Fruit fly (Drosophila melanogaster): ENCODE results near the gene Pkcdelta.

The Pkcdelta gene

DNA sequence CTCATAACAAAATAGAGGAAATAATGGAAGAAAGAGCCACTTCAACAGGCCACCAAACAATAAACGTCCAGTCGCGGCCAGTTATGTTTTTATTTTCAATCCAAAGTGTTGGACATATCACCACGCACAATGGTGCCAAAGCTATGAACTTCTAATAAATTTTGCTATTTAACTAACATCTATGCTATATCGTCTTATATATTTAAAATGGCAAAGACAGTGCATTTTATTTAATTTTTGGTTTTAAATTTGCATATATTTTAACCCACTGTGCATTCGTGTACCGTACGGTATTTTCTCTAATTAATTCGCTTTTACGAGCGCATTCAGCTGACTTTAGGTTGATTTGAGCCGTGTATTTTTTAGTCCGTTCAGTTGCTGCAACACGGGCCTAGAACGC lies 22.3 kb downstream of the Pkcdelta start, which contains the start of gene CG15927 (continued):
- TF ChIP-seq Dip2 (GFP tag; IDR thresholded peaks at IDR 0.05), result no peak
- TF ChIP-seq stc (GFP tag; IDR thresholded peaks at IDR 0.05), result no peak
- no peak for TF ChIP-seq psq (GFP tag; optimal IDR thresholded peaks at IDR 0.05)
- peak; percentile 73; the same call in 2 of the 3 replicates for TF ChIP-seq ken (GFP tag; IDR thresholded peaks at IDR 0.05)
- no peak for TF ChIP-seq CG15073 (GFP tag; optimal IDR thresholded peaks at IDR 0.05)
- TF ChIP-seq Pdp1 (GFP tag; optimal IDR thresholded peaks at IDR 0.05), result peak in 1 of 2 experiments; percentile 58
- TF ChIP-seq CG7372 (GFP tag; IDR thresholded peaks at IDR 0.05), result no peak
- TF ChIP-seq Dfd (GFP tag; optimal IDR thresholded peaks at IDR 0.05), result no peak
- peak; percentile 73 for TF ChIP-seq Blimp-1 (GFP tag; optimal IDR thresholded peaks at IDR 0.05)
- no peak for TF ChIP-seq Hmr (GFP tag; optimal IDR thresholded peaks at IDR 0.05)
- no peak for TF ChIP-seq crc (GFP tag; optimal IDR thresholded peaks at IDR 0.05)
- 0 out of 2 replicates have a peak, but pooled peaks have one; percentile 16 for TF ChIP-seq bowl (GFP tag; IDR thresholded peaks at IDR 0.05)
- peak; percentile 53 for TF ChIP-seq Sox100B (GFP tag; optimal IDR thresholded peaks at IDR 0.05)
- no peak for TF ChIP-seq shn (GFP tag; optimal IDR thresholded peaks at IDR 0.05)
- no peak for TF ChIP-seq Meics (GFP tag; optimal IDR thresholded peaks at IDR 0.05)
- TF ChIP-seq Tbp (GFP tag; optimal IDR thresholded peaks at IDR 0.05), result no peak
- TF ChIP-seq nau (GFP tag; optimal IDR thresholded peaks at IDR 0.05), result peak; percentile 11
- peak; percentile 62 for TF ChIP-seq Camta (GFP tag; optimal IDR thresholded peaks at IDR 0.05)
- no peak for TF ChIP-seq zen2 (GFP tag; IDR thresholded peaks at IDR 0.05; ENCODE audit: partially characterized antibody)
- peak; percentile 43; the same call in 1 of the 2 replicates for TF ChIP-seq E2f2 (GFP tag; IDR thresholded peaks at IDR 0.05)
- TF ChIP-seq CG13424 (tag; optimal IDR thresholded peaks at IDR 0.05), result peak; percentile 46
- peak in 1 of 2 experiments; percentile 19 for TF ChIP-seq Hr78 (GFP tag; optimal IDR thresholded peaks at IDR 0.05)
- no peak for TF ChIP-seq CG18619 (GFP tag; optimal IDR thresholded peaks at IDR 0.05)
- TF ChIP-seq nerfin-1 (tag; optimal IDR thresholded peaks at IDR 0.05), result peak; percentile 17
- TF ChIP-seq ttk (GFP tag; IDR thresholded peaks at IDR 0.05), result 0 out of 2 replicates have a peak, but pooled peaks have one; percentile 27
- no peak for TF ChIP-seq pan (optimal IDR thresholded peaks at IDR 0.05)
- no peak for TF ChIP-seq pan (GFP tag; optimal IDR thresholded peaks at IDR 0.05 in 1 of 2, IDR thresholded peaks at IDR 0.05 in 1 of 2)
- TF ChIP-seq grau (tag; optimal IDR thresholded peaks at IDR 0.05), result peak; percentile 50
- TF ChIP-seq dati (GFP tag; IDR thresholded peaks at IDR 0.05), result no peak
- peak; percentile 63; the same call in 1 of the 2 replicates for TF ChIP-seq Atf6 (GFP tag; IDR thresholded peaks at IDR 0.05)
- TF ChIP-seq BEAF-32 (GFP tag; optimal IDR thresholded peaks at IDR 0.05), result no peak
- no peak for TF ChIP-seq CG8089 (GFP tag; optimal IDR thresholded peaks at IDR 0.05)
- no peak for TF ChIP-seq CG13296 (GFP tag; optimal IDR thresholded peaks at IDR 0.05)
- peak; percentile 22 for TF ChIP-seq CG17568 (GFP tag; optimal IDR thresholded peaks at IDR 0.05)
- TF ChIP-seq Lhr (GFP tag; optimal IDR thresholded peaks at IDR 0.05), result no peak
- TF ChIP-seq Drgx (GFP tag; IDR thresholded peaks at IDR 0.05), result no peak; the same call in 1 of the 2 replicates
- peak; percentile 82 for TF ChIP-seq nmo (GFP tag; optimal IDR thresholded peaks at IDR 0.05)
- TF ChIP-seq pita (GFP tag; optimal IDR thresholded peaks at IDR 0.05), result no peak
- TF ChIP-seq CG11723 (GFP tag; optimal IDR thresholded peaks at IDR 0.05), result no peak
- no peak for TF ChIP-seq Bteb2 (GFP tag; optimal IDR thresholded peaks at IDR 0.05)
- peak; percentile 15 for TF ChIP-seq CG17802 (tag; optimal IDR thresholded peaks at IDR 0.05)
- TF ChIP-seq CG2120 (GFP tag; optimal IDR thresholded peaks at IDR 0.05), result peak; percentile 6
- no peak for TF ChIP-seq ham (GFP tag; IDR thresholded peaks at IDR 0.05)
- no peak for TF ChIP-seq CG9609 (GFP tag; optimal IDR thresholded peaks at IDR 0.05)
- TF ChIP-seq insv (GFP tag; optimal IDR thresholded peaks at IDR 0.05), result no peak
- TF ChIP-seq CG10959 (GFP tag; IDR thresholded peaks at IDR 0.05), result peak; percentile 64
- no peak for TF ChIP-seq bbx (GFP tag; IDR thresholded peaks at IDR 0.05; ENCODE audit: partially characterized antibody)
- no peak for TF ChIP-seq HmgZ (tag; optimal IDR thresholded peaks at IDR 0.05)
- no peak for TF ChIP-seq odd (GFP tag; optimal IDR thresholded peaks at IDR 0.05)
- TF ChIP-seq ems (GFP tag; optimal IDR thresholded peaks at IDR 0.05), result peak; percentile 24
- TF ChIP-seq CG2202 (tag; optimal IDR thresholded peaks at IDR 0.05), result peak; percentile 48
